Worm (Caenorhabditis elegans) whole organism, L4 larva: ENCODE results near the gene F53F4.1.
A peak's percentile ranks its signal among the peaks of the same experiment; 100 is the strongest.

ENCODE experiments used
- mep-1 ChIP-seq: fragments of 150-350 bp; sonication (generic microtip); optimal IDR thresholded peaks from 3 replicates; lab custom pipeline; 2014; ENCODE audit warnings: missing biosample characterization, missing genetic modification characterization
- nhr-6 ChIP-seq: fragments of 150-350 bp; optimal IDR thresholded peaks from 2 replicates; lab custom pipeline; 2014; ENCODE audit warnings: missing biosample characterization, missing genetic modification characterization
- pqm-1 ChIP-seq: sonication (generic microtip); optimal IDR thresholded peaks from 2 replicates; lab custom pipeline; 2017; ENCODE audit warnings: missing biosample characterization, missing genetic modification characterization
- skn-1 ChIP-seq: fragments of 150-350 bp; optimal IDR thresholded peaks from 2 replicates; lab custom pipeline; 2014; ENCODE audit warnings: missing biosample characterization, missing genetic modification characterization
- spr-1 ChIP-seq: sonication (generic microtip); optimal IDR thresholded peaks from 2 replicates; lab custom pipeline; 2016; ENCODE audit warnings: mild to moderate bottlenecking, missing genetic modification characterization, missing compliant biosample characterization

DNA sequence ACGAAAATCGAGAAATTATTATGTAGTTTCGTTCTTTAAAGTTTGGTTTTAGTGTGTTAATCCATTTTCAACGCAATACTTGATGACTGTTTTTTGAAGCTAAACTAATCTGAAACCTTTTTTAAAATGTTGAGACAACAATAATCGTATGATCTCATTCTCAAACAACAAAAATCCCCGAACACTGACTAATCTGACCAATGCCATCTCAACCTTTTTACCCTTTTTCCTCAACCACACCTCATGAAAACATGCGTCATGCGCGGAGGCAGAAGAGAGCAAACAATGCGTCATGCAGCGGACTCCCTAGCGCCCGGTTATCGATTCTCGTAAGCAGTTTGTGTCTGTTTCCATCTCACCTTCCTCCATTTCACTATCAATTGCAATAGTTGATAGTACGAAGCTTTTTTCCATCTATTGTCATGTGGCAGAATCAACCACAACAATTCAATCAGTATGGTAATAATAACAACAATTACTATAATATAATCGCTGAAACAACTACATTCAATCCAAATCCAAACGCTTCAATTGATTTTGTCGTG is 12.8 kb upstream of the F53F4.1 start, which contains the start of gene C50B8.4:
- TF ChIP-seq skn-1 (tag; lab: Kevin White, UChicago) (no peak), spr-1 (tag; lab: Kevin White, UChicago) (no peak), nhr-6 (peak; percentile 61), pqm-1 (tag; lab: Kevin White, UChicago) (peak; percentile 66), mep-1 (tag; lab: Kevin White, UChicago) (no peak)
